Worm (Caenorhabditis elegans): ENCODE measurements around the gene srh-170.

ce11 chrV:15376223-15376622, 12.4 kb downstream of the srh-170 start, which contains the start of gene srh-52:
- TF ChIP-seq ceh-31 (tag; optimal IDR thresholded peaks at IDR 0.05) (no peak), dmd-4 (tag; optimal IDR thresholded peaks at IDR 0.05; ENCODE audit: borderline replicate concordance) (no peak)
